Worm (Caenorhabditis elegans): ENCODE data around the gene ddl-1.
A peak's percentile ranks its signal among the peaks of the same experiment; 100 is the strongest.

The ddl-1 gene

DNA sequence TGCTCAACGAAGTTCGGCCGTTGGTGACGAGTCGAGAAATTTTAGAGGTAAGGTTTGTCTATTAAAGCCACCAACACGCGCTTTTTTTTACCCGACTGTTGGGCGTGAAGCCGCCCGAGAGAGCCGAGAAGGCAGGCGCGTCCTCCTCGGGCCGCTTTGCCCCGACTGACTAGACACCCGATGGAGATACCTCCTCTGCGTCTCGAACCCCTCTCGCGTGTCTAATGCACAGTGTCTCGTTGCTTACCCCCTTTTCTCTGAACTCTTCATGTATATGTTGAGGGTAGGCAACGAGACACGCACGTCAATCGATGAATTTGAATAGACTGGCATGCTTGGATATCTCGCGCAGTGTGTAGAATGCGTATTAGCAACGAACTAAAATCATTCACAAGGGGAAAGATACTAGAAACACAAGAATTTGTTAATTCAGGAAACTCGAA, 13.6 kb upstream of the ddl-1 start:
- peak; percentile 84 for TF ChIP-seq him-1 (tag; optimal IDR thresholded peaks at IDR 0.05)
- TF ChIP-seq W03F9.2 (tag; optimal IDR thresholded peaks at IDR 0.05) = no peak
- TF ChIP-seq dao-5 (tag; optimal IDR thresholded peaks at IDR 0.05) = peak; percentile 69

DNA sequence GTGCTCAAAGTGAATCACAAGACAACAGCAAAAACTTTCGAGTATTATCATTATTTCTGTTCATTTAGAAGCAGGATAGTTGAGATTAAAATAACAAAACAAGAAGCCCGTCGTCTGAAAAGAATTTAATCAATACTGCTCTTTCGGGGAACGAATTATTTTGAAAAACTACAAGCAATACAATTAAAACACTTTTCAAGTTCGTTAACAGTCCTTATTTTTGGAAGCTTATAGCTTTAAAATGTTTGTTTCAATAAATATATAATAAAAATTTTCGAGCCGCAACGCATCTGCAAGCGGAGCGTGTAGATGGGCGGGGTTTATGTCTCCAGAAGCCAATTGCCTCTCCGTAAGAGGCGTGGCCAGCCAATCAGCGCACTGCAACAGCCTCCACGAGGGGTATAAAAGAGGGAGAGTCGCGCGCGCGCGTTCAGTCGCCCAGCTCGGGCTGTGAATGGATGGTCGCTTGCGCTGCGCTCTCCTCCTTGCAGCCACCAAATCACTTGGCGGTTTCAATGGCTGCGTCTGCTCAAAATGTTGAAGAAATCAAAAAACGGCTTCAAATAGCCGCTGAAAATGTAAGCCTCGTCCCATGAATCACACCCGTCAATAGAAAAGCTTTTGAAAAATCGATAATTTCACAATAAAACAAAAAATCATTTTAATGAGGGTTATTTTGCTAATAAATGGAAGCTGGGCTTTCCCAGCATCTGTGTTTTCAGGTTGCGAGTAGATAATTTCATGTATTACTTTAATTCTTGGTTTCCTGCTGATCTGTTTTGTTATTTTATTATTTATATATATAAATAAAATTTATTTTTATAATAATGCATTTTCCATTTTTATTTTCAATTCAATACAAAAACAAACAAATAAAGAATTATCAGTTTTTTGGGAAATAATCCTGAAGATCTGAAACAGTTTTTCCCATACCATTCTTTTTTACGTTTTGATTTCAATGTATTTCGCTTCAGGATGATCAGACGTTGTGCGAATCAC, 12.9 kb upstream of the ddl-1 start, which contains the start of the genes ift-43 and mdt-26:
Gene ift-43, minus strand, starts transcription at position 51 of the 999 bp plus-strand sequence.
Gene mdt-26, plus strand, starts transcription at position 446 of the 999 bp plus-strand sequence.
- TF ChIP-seq W03F9.2 (tag; optimal IDR thresholded peaks at IDR 0.05) (peak; percentile 33), dao-5 (tag; optimal IDR thresholded peaks at IDR 0.05) (no peak), him-1 (tag; optimal IDR thresholded peaks at IDR 0.05) (peak; percentile 73)

DNA sequence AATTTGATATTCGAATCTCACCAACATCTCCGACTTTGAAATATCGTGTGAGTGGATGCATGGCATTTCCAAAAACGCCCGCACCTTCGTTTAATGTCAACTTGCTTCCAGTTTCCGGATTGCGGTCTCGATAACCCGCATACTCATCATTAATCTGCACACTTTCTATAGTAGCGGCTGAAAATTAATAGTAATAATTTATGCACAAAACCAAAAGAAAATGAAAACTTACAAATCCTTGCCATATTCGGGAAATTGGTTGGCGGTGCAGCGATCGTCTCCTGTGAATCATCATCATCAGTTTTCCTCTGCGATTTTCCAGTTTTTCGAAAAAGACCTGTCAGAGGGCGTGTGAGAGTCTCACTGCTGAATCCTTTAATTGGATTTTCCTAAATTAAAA, 12.0 kb upstream of the ddl-1 start:
- TF ChIP-seq dao-5 (tag; optimal IDR thresholded peaks at IDR 0.05) = no peak

ce11 chrII:5659675-5660074, 11.5 kb upstream of the ddl-1 start, which contains the start of gene fut-3:
Gene fut-3 (minus strand): TSS chrII:5659775.
- no peak for TF ChIP-seq W03F9.2 (tag; optimal IDR thresholded peaks at IDR 0.05)
- no peak for TF ChIP-seq him-1 (tag; optimal IDR thresholded peaks at IDR 0.05)
- TF ChIP-seq dao-5 (tag; optimal IDR thresholded peaks at IDR 0.05) = no peak

DNA sequence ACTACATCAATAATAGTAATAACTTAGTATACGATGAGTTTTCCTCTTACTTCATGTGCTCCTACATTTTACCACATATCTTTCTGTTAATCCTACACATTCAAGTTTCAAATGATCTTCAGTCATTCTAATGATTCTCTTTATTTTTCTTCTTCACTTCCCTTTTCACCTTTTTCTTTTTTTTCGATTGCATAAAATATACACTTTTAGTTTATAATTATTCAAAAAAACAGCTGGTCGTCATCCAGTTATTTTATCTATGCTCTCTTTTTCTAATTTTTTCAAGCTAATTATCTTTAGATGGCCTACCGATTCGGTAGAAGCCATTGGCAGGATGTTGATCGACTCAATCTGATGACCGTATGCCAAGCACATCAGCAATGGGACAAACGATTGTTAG, 6.0 kb upstream of the ddl-1 start, which contains the start of gene F59E12.1:
Gene F59E12.1, plus strand, starts transcription at position 301 of the 400 bp plus-strand sequence.
- TF ChIP-seq dao-5 (tag; optimal IDR thresholded peaks at IDR 0.05) = no peak
- TF ChIP-seq him-1 (tag; optimal IDR thresholded peaks at IDR 0.05) = no peak
- no peak for TF ChIP-seq W03F9.2 (tag; optimal IDR thresholded peaks at IDR 0.05)

DNA sequence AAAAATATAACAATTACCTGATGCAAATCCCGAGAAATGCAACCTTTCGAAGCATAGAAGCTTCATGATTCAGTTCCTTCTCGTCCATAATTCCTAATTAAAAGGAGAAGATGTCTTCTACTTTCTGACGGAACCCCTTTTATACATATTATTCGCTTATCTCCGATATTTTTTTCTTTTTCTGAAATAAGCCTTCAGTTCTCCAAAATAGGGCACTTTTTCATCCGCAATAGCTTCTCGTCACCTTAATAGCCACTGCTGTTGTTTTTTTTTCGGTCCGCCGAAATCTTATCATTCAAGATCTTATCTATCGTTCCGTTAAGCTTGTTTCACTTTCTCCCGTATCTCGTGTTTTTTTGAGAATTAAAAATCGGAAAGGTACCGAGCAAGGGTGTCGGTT, 4.2 kb upstream of the ddl-1 start, which contains the start of gene bli-2:
Gene bli-2, minus strand, starts transcription at position 101 of the 400 bp plus-strand sequence.
- TF ChIP-seq him-1 (tag; optimal IDR thresholded peaks at IDR 0.05) (no peak), dao-5 (tag; optimal IDR thresholded peaks at IDR 0.05) (no peak), W03F9.2 (tag; optimal IDR thresholded peaks at IDR 0.05) (no peak)

ce11 chrII:5651426-5651825, 3.3 kb upstream of the ddl-1 start:
- TF ChIP-seq dao-5 (tag; optimal IDR thresholded peaks at IDR 0.05) = no peak
- TF ChIP-seq W03F9.2 (tag; optimal IDR thresholded peaks at IDR 0.05) = no peak
- TF ChIP-seq him-1 (tag; optimal IDR thresholded peaks at IDR 0.05) = no peak

ce11 chrII:5649236-5650004, 1.2 kb upstream of the ddl-1 start, which contains the start of the genes sam-4, F59E12.17 and zyg-1:
Gene sam-4 (minus strand): TSS chrII:5649286.
Gene F59E12.17 (minus strand): TSS chrII:5649470.
Gene zyg-1 (plus strand): TSS chrII:5649748.
- TF ChIP-seq dao-5 (tag; optimal IDR thresholded peaks at IDR 0.05) (no peak), W03F9.2 (tag; optimal IDR thresholded peaks at IDR 0.05) (peak; percentile 74), him-1 (tag; optimal IDR thresholded peaks at IDR 0.05) (no peak)

DNA sequence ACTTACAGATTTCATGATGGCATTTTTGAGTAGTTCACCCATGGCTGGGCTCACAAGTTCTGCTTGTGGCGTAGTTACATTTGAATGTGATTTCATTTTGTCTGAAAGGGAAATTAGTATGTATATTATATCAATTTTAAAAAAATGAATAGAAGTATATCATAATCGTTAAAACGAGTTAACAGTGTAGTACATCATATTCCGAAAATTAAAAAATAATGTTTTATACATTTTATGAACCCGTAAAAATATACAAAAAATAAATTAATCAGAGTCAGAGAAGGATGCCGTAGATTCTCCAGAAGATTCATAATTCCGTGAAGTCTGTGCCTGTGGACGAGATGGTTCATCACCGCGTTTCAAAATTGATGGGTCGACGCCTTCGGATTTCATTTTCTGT, 1.2 kb downstream of the ddl-1 start, which contains the start of gene F59E12.9:
Gene F59E12.9, minus strand, starts transcription at position 101 of the 400 bp plus-strand sequence.
- TF ChIP-seq W03F9.2 (tag; optimal IDR thresholded peaks at IDR 0.05) (no peak), him-1 (tag; optimal IDR thresholded peaks at IDR 0.05) (no peak), dao-5 (tag; optimal IDR thresholded peaks at IDR 0.05) (no peak)

- TF ChIP-seq W03F9.2 (tag; optimal IDR thresholded peaks at IDR 0.05) (no peak), dao-5 (tag; optimal IDR thresholded peaks at IDR 0.05) (no peak), him-1 (tag; optimal IDR thresholded peaks at IDR 0.05) (no peak)
These were observed 6.1 kb downstream of the ddl-1 start for ce11 chrII:5642110-5642509.

- no peak for TF ChIP-seq W03F9.2 (tag; optimal IDR thresholded peaks at IDR 0.05)
- TF ChIP-seq him-1 (tag; optimal IDR thresholded peaks at IDR 0.05) = no peak
- TF ChIP-seq dao-5 (tag; optimal IDR thresholded peaks at IDR 0.05) = no peak
These were observed 7.7 kb downstream of the ddl-1 start for ce11 chrII:5640362-5641079.

ce11 chrII:5638059-5638458, 10.1 kb downstream of the ddl-1 start, which contains the start of gene F59E12.3:
Gene F59E12.3 (plus strand): TSS chrII:5638359.
- TF ChIP-seq W03F9.2 (tag; optimal IDR thresholded peaks at IDR 0.05) (no peak), dao-5 (tag; optimal IDR thresholded peaks at IDR 0.05) (no peak), him-1 (tag; optimal IDR thresholded peaks at IDR 0.05) (no peak)

Measured in whole organism, L4/young adult.